Worm (Caenorhabditis elegans) whole organism, L2 larva: ENCODE measurements around the gene ttc-7.

Source experiments
- C34F6.9 ChIP-seq: fragments of 150-350 bp; optimal IDR thresholded peaks from 2 replicates; lab custom pipeline; 2014; ENCODE audit warnings: missing biosample characterization, missing genetic modification characterization
- F13H6.1 ChIP-seq: sonication (generic microtip); optimal IDR thresholded peaks from 2 replicates; lab custom pipeline; 2016; ENCODE audit warnings: missing genetic modification characterization, missing compliant biosample characterization
- R02D3.7 ChIP-seq: fragments of 150-350 bp; optimal IDR thresholded peaks from 2 replicates; lab custom pipeline; 2014; ENCODE audit warnings: missing biosample characterization, missing genetic modification characterization
- Y55F3AM.14 ChIP-seq: fragments of 200-800 bp; sonication (Bioruptor generic); optimal IDR thresholded peaks from 2 replicates; lab custom pipeline; 2018; ENCODE audit warnings: mild to moderate bottlenecking, missing genetic modification characterization, missing compliant biosample characterization
- ZK546.5 ChIP-seq: sonication (generic microtip); optimal IDR thresholded peaks from 2 replicates; lab custom pipeline; 2017; ENCODE audit warnings: missing biosample characterization, missing genetic modification characterization
- aly-2 ChIP-seq: fragments of 150-350 bp; optimal IDR thresholded peaks from 2 replicates; lab custom pipeline; 2014; ENCODE audit warnings: missing biosample characterization, missing genetic modification characterization
- ama-1 ChIP-seq: fragments of 150-350 bp; optimal IDR thresholded peaks from 2 replicates; lab custom pipeline; 2018; ENCODE audit warnings: inconsistent platforms
- blmp-1 ChIP-seq: sonication (generic microtip); optimal IDR thresholded peaks from 2 replicates; lab custom pipeline; 2017; ENCODE audit warnings: missing genetic modification characterization, mild to moderate bottlenecking, missing compliant biosample characterization, antibody characterized with exemption, moderate library complexity; ENCODE audit not compliant: insufficient read depth
- dmd-4 ChIP-seq: sonication (generic microtip); optimal IDR thresholded peaks from 2 replicates; lab custom pipeline; 2017; ENCODE audit warnings: missing biosample characterization, missing genetic modification characterization
- egl-27 ChIP-seq: sonication (generic microtip); optimal IDR thresholded peaks from 3 replicates; lab custom pipeline; 2017; ENCODE audit warnings: missing biosample characterization, missing genetic modification reagents, missing genetic modification characterization
- elt-1 ChIP-seq: fragments of 150-350 bp; optimal IDR thresholded peaks from 2 replicates; lab custom pipeline; 2014; ENCODE audit warnings: missing biosample characterization, missing genetic modification characterization
- elt-3 ChIP-seq: sonication (generic microtip); optimal IDR thresholded peaks from 2 replicates; lab custom pipeline; 2017; ENCODE audit warnings: missing biosample characterization, missing genetic modification characterization
- fos-1 ChIP-seq: fragments of 150-350 bp; optimal IDR thresholded peaks from 2 replicates; lab custom pipeline; 2014; ENCODE audit warnings: missing biosample characterization, missing genetic modification characterization
- gmeb-1 ChIP-seq: fragments of 150-350 bp; optimal IDR thresholded peaks from 2 replicates; lab custom pipeline; 2014; ENCODE audit warnings: missing biosample characterization, missing genetic modification characterization
- lin-11 ChIP-seq: fragments of 150-350 bp; sonication (generic microtip); optimal IDR thresholded peaks from 2 replicates; lab custom pipeline; 2014; ENCODE audit warnings: missing biosample characterization, missing genetic modification characterization, inconsistent platforms, mixed read lengths
- lin-13 ChIP-seq: fragments of 150-350 bp; optimal IDR thresholded peaks from 2 replicates; lab custom pipeline; 2014; ENCODE audit warnings: missing biosample characterization, missing genetic modification reagents, missing genetic modification characterization
- lin-39 ChIP-seq: fragments of 150-350 bp; optimal IDR thresholded peaks from 2 replicates; lab custom pipeline; 2014; ENCODE audit warnings: missing biosample characterization, missing genetic modification reagents, missing genetic modification characterization
- lsy-2 ChIP-seq, 2 experiments: fragments of 150-350 bp in 1 of 2; sonication (generic microtip) in 1 of 2; optimal IDR thresholded peaks; 2 replicates each; lab custom pipeline; 2014 to 2017; ENCODE audit warnings: missing biosample characterization in 2 of 2, missing genetic modification characterization in 2 of 2
- mbf-1 ChIP-seq: sonication (generic microtip); optimal IDR thresholded peaks from 2 replicates; lab custom pipeline; 2017; ENCODE audit warnings: missing biosample characterization, missing genetic modification characterization
- mdl-1 ChIP-seq, 2 experiments: fragments of 150-350 bp in 1 of 2; sonication (generic microtip) in 1 of 2; optimal IDR thresholded peaks; 2 replicates each; lab custom pipeline; 2017; ENCODE audit warnings: missing biosample characterization in 2 of 2, missing genetic modification characterization in 2 of 2
- nhr-10 ChIP-seq: sonication (generic microtip); optimal IDR thresholded peaks from 2 replicates; lab custom pipeline; 2017; ENCODE audit warnings: missing biosample characterization, missing genetic modification characterization
- nhr-11 ChIP-seq: fragments of 150-350 bp; optimal IDR thresholded peaks from 2 replicates; lab custom pipeline; 2014; ENCODE audit warnings: missing biosample characterization, missing genetic modification characterization
- nhr-129 ChIP-seq: fragments of 150-350 bp; optimal IDR thresholded peaks from 2 replicates; lab custom pipeline; 2014; ENCODE audit warnings: missing biosample characterization, missing genetic modification characterization
- nhr-21 ChIP-seq: fragments of 150-350 bp; optimal IDR thresholded peaks from 2 replicates; lab custom pipeline; 2014; ENCODE audit warnings: missing biosample characterization, missing genetic modification characterization
- nhr-23 ChIP-seq: fragments of 150-350 bp; optimal IDR thresholded peaks from 2 replicates; lab custom pipeline; 2014; ENCODE audit warnings: missing biosample characterization, missing genetic modification reagents, missing genetic modification characterization
- nhr-6 ChIP-seq: fragments of 150-350 bp; optimal IDR thresholded peaks from 2 replicates; lab custom pipeline; 2014; ENCODE audit warnings: missing biosample characterization, missing genetic modification characterization
- nhr-77 ChIP-seq: fragments of 150-350 bp; optimal IDR thresholded peaks from 2 replicates; lab custom pipeline; 2014; ENCODE audit warnings: missing biosample characterization, missing genetic modification characterization
- peb-1 ChIP-seq: fragments of 150-350 bp; optimal IDR thresholded peaks from 2 replicates; lab custom pipeline; 2014; ENCODE audit warnings: missing biosample characterization, missing genetic modification characterization
- sem-4 ChIP-seq: fragments of 150-350 bp; optimal IDR thresholded peaks from 2 replicates; lab custom pipeline; 2014; ENCODE audit warnings: missing biosample characterization, missing genetic modification reagents, missing genetic modification characterization
- unc-39 ChIP-seq: fragments of 150-350 bp; optimal IDR thresholded peaks from 2 replicates; lab custom pipeline; 2014; ENCODE audit warnings: missing biosample characterization, missing genetic modification characterization
- unc-62 ChIP-seq: fragments of 150-350 bp; optimal IDR thresholded peaks from 2 replicates; lab custom pipeline; 2014; ENCODE audit warnings: missing biosample characterization, missing genetic modification reagents, missing genetic modification characterization
- zag-1 ChIP-seq: fragments of 150-350 bp; optimal IDR thresholded peaks from 2 replicates; lab custom pipeline; 2014; ENCODE audit warnings: missing biosample characterization, missing genetic modification characterization
- ztf-1 ChIP-seq: fragments of 200-800 bp; sonication (Bioruptor generic); conservative IDR thresholded peaks from 2 replicates; pipeline ENCODE4 v1.3.6; 2022; ENCODE audit warnings: missing genetic modification characterization, missing compliant biosample characterization
- ztf-4 ChIP-seq: fragments of 150-350 bp; optimal IDR thresholded peaks from 2 replicates; lab custom pipeline; 2014; ENCODE audit warnings: missing biosample characterization, missing genetic modification characterization

ttc-7 gene

ce11 chrIII:1886914-1887313 is 26.7 kb downstream of the ttc-7 start:
- TF ChIP-seq fos-1 = no peak
- no peak for TF ChIP-seq mdl-1 (tag; optimal IDR thresholded peaks at IDR 0.05; lab: Kevin White, UChicago)
- no peak for TF ChIP-seq dmd-4
- no peak for TF ChIP-seq nhr-77 (tag; lab: Kevin White, UChicago)
- TF ChIP-seq unc-39 = no peak
- no peak for TF ChIP-seq lin-13 (GFP tag; lab: Kevin White, UChicago)
- no peak for TF ChIP-seq lin-39
- no peak for TF ChIP-seq elt-1 (tag; lab: Kevin White, UChicago)
- TF ChIP-seq lsy-2 (tag; optimal IDR thresholded peaks at IDR 0.05; lab: Kevin White, UChicago) = no peak
- no peak for TF ChIP-seq R02D3.7 (tag; lab: Kevin White, UChicago)
- TF ChIP-seq egl-27 (tag; lab: Kevin White, UChicago) = no peak
- TF ChIP-seq blmp-1 = no peak
- TF ChIP-seq elt-3 (tag; lab: Kevin White, UChicago) = no peak
- TF ChIP-seq unc-62 = no peak
- no peak for TF ChIP-seq nhr-21 (tag; lab: Kevin White, UChicago)
- no peak for TF ChIP-seq gmeb-1 (tag; lab: Kevin White, UChicago)
- no peak for TF ChIP-seq zag-1 (tag; lab: Kevin White, UChicago)

DNA sequence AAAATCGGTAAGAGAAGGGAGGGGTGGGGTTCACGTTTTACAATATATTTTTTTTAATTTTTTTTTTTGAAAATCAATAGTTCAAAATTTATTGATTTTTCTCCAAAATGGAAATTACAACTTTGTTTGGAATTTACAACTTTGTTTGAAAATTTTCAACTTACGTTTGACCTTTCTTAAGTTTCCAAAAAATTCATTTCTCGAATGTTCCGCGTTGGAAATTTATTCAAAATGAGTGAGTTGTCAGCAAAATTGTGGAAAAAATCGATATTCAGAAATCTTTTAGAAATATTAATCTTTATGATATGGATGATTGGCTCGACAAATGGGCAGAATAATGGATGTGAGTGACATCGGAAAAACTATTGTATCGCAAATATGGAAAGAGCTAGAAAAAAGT is 27.1 kb downstream of the ttc-7 start, which contains the start of gene B0524.3:
Gene B0524.3 (plus strand): TSS at position 301 of the 400 bp plus-strand sequence.
- no peak for TF ChIP-seq sem-4 (tag; lab: Kevin White, UChicago)
- TF ChIP-seq lin-11 (tag; lab: Kevin White, UChicago) = no peak
- no peak for TF ChIP-seq ZK546.5 (tag; lab: Kevin White, UChicago)
- TF ChIP-seq blmp-1 = no peak
- no peak for TF ChIP-seq ama-1 (lab: Kevin White, UChicago)
- TF ChIP-seq F13H6.1 (tag; lab: Kevin White, UChicago) = no peak
- TF ChIP-seq ztf-1 (GFP tag; lab: Robert Waterston, UW) = no peak
- TF ChIP-seq lin-13 (GFP tag; lab: Kevin White, UChicago) = no peak
- no peak for TF ChIP-seq gmeb-1 (tag; lab: Kevin White, UChicago)
- TF ChIP-seq nhr-129 (tag; lab: Kevin White, UChicago) = no peak
- TF ChIP-seq lin-39 = no peak
- TF ChIP-seq nhr-21 (tag; lab: Kevin White, UChicago) = no peak
- TF ChIP-seq nhr-23 (tag; lab: Kevin White, UChicago) = no peak

DNA sequence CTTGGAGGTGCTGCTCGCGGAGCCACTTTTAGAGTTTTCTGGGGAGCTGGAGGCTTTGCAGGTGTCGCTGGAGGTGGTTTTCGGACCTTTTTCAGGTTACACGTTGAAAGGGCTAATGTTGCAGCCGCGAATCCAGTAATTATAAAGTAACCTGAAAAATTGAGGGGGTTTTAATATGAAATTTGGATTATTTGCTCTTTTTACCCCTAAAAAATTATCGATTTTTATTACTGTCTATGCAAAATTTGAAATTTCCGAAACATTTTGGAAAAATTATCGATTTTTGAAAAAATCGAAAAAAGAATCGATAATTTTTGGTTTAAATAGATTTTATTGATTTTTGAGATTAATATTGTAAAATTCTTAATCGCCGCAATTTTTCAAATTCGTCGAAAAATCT is 33.2 kb downstream of the ttc-7 start:
- TF ChIP-seq nhr-23 (tag; lab: Kevin White, UChicago) (no peak), Y55F3AM.14 (GFP tag; lab: Kevin White, UChicago) (no peak), gmeb-1 (tag; lab: Kevin White, UChicago) (no peak), unc-39 (no peak), nhr-11 (tag; lab: Kevin White, UChicago) (no peak), fos-1 (no peak), nhr-6 (no peak), ztf-4 (tag; lab: Kevin White, UChicago) (no peak), elt-3 (tag; lab: Kevin White, UChicago) (no peak), dmd-4 (no peak), lin-11 (tag; lab: Kevin White, UChicago) (no peak), peb-1 (no peak), mbf-1 (tag; lab: Kevin White, UChicago) (no peak), lin-39 (no peak), ZK546.5 (tag; lab: Kevin White, UChicago) (no peak), aly-2 (tag; lab: Kevin White, UChicago) (no peak), egl-27 (tag; lab: Kevin White, UChicago) (no peak), lsy-2 (tag; optimal IDR thresholded peaks at IDR 0.05; lab: Kevin White, UChicago) (no peak), nhr-10 (tag; lab: Kevin White, UChicago) (no peak)

DNA sequence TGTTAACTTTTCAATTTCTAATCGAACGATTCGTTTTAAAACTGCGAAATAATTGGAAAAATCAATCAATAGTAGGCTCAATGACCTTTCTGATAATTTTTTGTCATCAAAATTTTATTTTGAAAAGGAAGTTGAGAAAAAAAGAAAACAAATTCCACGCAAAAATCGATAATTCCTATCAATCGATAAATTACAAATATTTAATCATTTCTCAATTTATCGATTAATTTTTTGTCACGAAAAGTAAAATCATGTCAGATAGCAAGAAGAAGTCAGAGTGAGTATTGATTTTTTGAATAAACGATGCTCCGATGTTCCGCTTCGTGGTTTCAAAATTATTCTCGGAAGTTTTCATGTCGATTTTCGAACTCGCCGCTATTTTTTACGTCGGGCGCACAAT is 33.6 kb downstream of the ttc-7 start, which contains the start of the genes B0524.5 and B0524.2:
Gene B0524.5 (minus strand): TSS at position 40 of the 400 bp plus-strand sequence.
Gene B0524.2 (plus strand): TSS at position 207 of the 400 bp plus-strand sequence.
- no peak for TF ChIP-seq C34F6.9 (tag; lab: Kevin White, UChicago)

- TF ChIP-seq lin-13 (GFP tag; lab: Kevin White, UChicago) (peak; percentile 63), lsy-2 (tag; optimal IDR thresholded peaks at IDR 0.05; lab: Kevin White, UChicago) (peak in 1 of 2 experiments; percentile 50)
These were observed 40.2 kb downstream of the ttc-7 start for ce11 chrIII:1900406-1900805.
